Worm (Caenorhabditis elegans): Measurements from ENCODE around the gene T16G1.9.

Gene T16G1.9

DNA sequence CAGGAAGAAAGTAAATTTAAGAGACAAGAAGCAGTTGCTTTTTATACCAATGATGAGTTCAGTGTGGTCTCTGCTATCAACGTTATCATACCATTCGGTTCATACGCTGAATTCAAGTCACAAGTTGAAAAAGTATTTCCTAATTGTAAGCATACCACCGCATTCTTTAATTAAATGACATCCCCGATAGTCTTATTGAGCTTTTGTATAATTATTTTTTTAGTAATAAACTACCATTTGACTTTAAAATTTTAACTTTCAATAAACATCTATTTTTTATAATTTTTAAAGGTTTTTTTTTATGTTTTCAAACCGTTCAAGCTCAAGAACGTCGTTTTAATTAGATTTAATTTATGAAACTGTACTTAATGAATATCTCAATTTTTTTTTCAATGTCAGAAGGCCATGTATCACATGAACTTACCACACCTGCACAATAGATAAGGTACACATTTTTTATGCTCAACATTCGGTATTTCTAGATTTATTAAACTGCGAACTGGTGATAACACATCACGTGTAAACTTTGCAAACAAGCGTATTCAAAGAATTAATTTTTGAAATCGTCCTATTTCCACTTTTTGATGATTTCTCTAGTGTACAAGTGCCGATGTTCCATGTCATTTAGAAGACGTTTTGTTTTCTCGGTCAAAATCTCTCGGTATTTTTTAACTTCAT, 8.7 kb downstream of the T16G1.9 start, which contains the start of gene T16G1.4:
Gene T16G1.4 (minus strand): TSS at position 51 of the 678 bp plus-strand sequence.
- TF ChIP-seq hmg-4 (GFP tag; optimal IDR thresholded peaks at IDR 0.05) (no peak), tbx-11 (GFP tag; IDR thresholded peaks at IDR 0.05) (no peak), F13C5.2 (tag; optimal IDR thresholded peaks at IDR 0.05) (no peak), flt-1 (GFP tag; IDR thresholded peaks at IDR 0.05) (no peak), ama-1 (optimal IDR thresholded peaks at IDR 0.05) (no peak), ceh-13 (GFP tag; optimal IDR thresholded peaks at IDR 0.05) (no peak), sea-1 (GFP tag; conservative IDR thresholded peaks at IDR 0.05) (no peak), tbx-37 (GFP tag; conservative IDR thresholded peaks at IDR 0.05) (no peak), ets-7 (tag; optimal IDR thresholded peaks at IDR 0.05) (no peak), ceh-36 (tag; optimal IDR thresholded peaks at IDR 0.05) (no peak), hnd-1 (tag; optimal IDR thresholded peaks at IDR 0.05) (no peak), scrt-1 (GFP tag; IDR thresholded peaks at IDR 0.05) (no peak), hmbx-1 (tag; optimal IDR thresholded peaks at IDR 0.05) (no peak), aly-1 (tag; optimal IDR thresholded peaks at IDR 0.05) (no peak), pes-1 (GFP tag; IDR thresholded peaks at IDR 0.05) (no peak), tra-4 (tag; optimal IDR thresholded peaks at IDR 0.05) (no peak), B0310.2 (tag; optimal IDR thresholded peaks at IDR 0.05) (no peak)

DNA sequence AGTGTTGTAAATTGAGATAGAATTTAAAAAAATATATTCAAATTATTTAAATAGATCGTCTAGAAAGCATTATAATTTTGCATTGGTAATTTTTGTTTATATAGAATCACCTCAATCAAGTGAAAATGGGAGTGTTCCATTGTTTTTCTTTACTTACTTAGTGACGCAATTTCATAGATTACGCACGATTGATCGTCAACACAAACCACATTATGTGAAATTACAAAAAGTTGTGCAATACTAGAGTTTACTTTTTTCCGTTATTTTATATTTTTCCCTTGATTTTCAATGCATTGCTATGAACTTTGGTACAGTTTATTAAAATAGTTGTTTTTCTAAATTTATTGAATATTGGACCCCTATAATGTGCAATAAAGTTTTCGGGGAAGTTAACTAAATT, 11.2 kb downstream of the T16G1.9 start, which contains the start of gene T16G1.5:
Gene T16G1.5 (minus strand): TSS at position 119 of the 400 bp plus-strand sequence.
- TF ChIP-seq scrt-1 (GFP tag; IDR thresholded peaks at IDR 0.05) (no peak), pes-1 (GFP tag; IDR thresholded peaks at IDR 0.05) (no peak), hmg-4 (GFP tag; optimal IDR thresholded peaks at IDR 0.05) (no peak), hnd-1 (tag; optimal IDR thresholded peaks at IDR 0.05) (no peak), flt-1 (GFP tag; IDR thresholded peaks at IDR 0.05) (no peak), hmbx-1 (tag; optimal IDR thresholded peaks at IDR 0.05) (no peak), ceh-36 (tag; optimal IDR thresholded peaks at IDR 0.05) (no peak), F13C5.2 (tag; optimal IDR thresholded peaks at IDR 0.05) (no peak)

DNA sequence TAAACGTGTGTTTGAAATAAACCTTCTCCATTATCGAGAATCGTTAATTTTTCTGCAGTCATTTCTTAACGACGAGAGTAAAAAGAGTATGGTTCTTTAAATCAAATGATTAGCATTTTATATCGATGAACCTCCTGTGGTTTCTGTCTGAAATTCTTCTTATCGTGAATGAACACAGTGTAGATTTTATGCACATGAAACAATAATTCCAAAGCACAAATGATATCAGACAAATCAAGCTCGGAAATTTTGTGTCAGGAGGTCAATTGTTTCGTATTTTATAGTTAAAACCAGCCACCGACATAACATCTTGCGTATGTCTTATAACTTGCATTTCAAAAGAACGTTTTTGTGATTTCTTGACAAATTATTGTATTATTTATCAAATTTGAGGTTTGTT, 13.6 kb downstream of the T16G1.9 start, which contains the start of gene T16G1.6:
Gene T16G1.6 (minus strand): TSS at position 77 of the 400 bp plus-strand sequence.
- no peak for TF ChIP-seq pes-1 (GFP tag; IDR thresholded peaks at IDR 0.05)
- TF ChIP-seq ceh-13 (GFP tag; optimal IDR thresholded peaks at IDR 0.05): no peak
- no peak for TF ChIP-seq ceh-36 (tag; optimal IDR thresholded peaks at IDR 0.05)
- no peak for TF ChIP-seq scrt-1 (GFP tag; IDR thresholded peaks at IDR 0.05)
- TF ChIP-seq hmbx-1 (tag; optimal IDR thresholded peaks at IDR 0.05): no peak
- no peak for TF ChIP-seq ets-7 (tag; optimal IDR thresholded peaks at IDR 0.05)
- TF ChIP-seq tra-4 (tag; optimal IDR thresholded peaks at IDR 0.05): no peak
- TF ChIP-seq tbx-11 (GFP tag; IDR thresholded peaks at IDR 0.05): no peak
- TF ChIP-seq hmg-4 (GFP tag; optimal IDR thresholded peaks at IDR 0.05): no peak
- no peak for TF ChIP-seq ama-1 (optimal IDR thresholded peaks at IDR 0.05)
- TF ChIP-seq flt-1 (GFP tag; IDR thresholded peaks at IDR 0.05): no peak
- TF ChIP-seq aly-1 (tag; optimal IDR thresholded peaks at IDR 0.05): no peak
- no peak for TF ChIP-seq hnd-1 (tag; optimal IDR thresholded peaks at IDR 0.05)
- TF ChIP-seq sea-1 (GFP tag; conservative IDR thresholded peaks at IDR 0.05): no peak
- no peak for TF ChIP-seq F13C5.2 (tag; optimal IDR thresholded peaks at IDR 0.05)
- no peak for TF ChIP-seq B0310.2 (tag; optimal IDR thresholded peaks at IDR 0.05)
- no peak for TF ChIP-seq tbx-37 (GFP tag; conservative IDR thresholded peaks at IDR 0.05)

DNA sequence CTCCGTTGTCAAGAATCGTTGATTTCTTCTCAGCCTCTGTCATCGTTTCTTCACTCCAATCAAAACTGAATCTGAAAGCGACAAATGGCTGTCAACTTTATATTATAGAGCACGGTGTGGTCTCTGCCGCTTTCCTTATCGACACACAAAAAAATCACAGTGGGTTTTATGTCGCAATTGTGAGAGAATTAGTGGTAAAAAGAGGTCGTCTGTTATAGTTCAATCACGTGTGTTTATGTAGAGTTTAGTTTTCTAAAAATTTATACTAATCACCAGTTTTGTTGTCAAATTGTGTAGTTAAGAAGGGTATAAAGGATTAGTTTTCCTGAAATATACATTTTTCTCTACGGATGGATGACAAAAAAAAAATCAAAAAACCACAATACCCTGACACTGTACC, 15.7 kb downstream of the T16G1.9 start, which contains the start of gene T16G1.7:
Gene T16G1.7 (minus strand): TSS at position 137 of the 400 bp plus-strand sequence.
- TF ChIP-seq hmg-4 (GFP tag; optimal IDR thresholded peaks at IDR 0.05) (no peak), hnd-1 (tag; optimal IDR thresholded peaks at IDR 0.05) (no peak), tbx-11 (GFP tag; IDR thresholded peaks at IDR 0.05) (no peak), pes-1 (GFP tag; IDR thresholded peaks at IDR 0.05) (no peak), tra-4 (tag; optimal IDR thresholded peaks at IDR 0.05) (no peak), sea-1 (GFP tag; conservative IDR thresholded peaks at IDR 0.05) (no peak), B0310.2 (tag; optimal IDR thresholded peaks at IDR 0.05) (no peak), ceh-13 (GFP tag; optimal IDR thresholded peaks at IDR 0.05) (no peak), hmbx-1 (tag; optimal IDR thresholded peaks at IDR 0.05) (no peak), ets-7 (tag; optimal IDR thresholded peaks at IDR 0.05) (no peak), ceh-36 (tag; optimal IDR thresholded peaks at IDR 0.05) (no peak), aly-1 (tag; optimal IDR thresholded peaks at IDR 0.05) (no peak), flt-1 (GFP tag; IDR thresholded peaks at IDR 0.05) (no peak), ama-1 (optimal IDR thresholded peaks at IDR 0.05) (no peak), tbx-37 (GFP tag; conservative IDR thresholded peaks at IDR 0.05) (no peak), F13C5.2 (tag; optimal IDR thresholded peaks at IDR 0.05) (no peak), scrt-1 (GFP tag; IDR thresholded peaks at IDR 0.05) (no peak)

DNA sequence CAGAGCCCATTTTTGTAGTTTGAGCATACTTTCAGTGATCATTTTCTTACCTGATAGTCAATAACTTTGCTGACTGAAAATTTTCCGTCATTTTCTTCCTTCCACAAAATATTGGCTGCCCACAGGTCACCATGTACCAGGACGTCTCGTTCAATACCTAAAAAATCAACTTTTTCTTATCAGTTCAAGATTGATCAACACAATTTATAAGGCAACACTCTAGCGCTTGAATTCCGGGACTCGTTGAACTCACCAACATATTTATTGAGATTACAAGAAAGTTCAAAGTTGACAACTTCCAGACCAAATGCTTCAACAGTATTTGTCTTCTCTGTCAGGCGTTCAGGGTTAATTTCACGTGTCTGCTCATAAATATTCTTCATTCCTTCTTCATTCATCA, 17.0 kb downstream of the T16G1.9 start:
- TF ChIP-seq tra-4 (tag; optimal IDR thresholded peaks at IDR 0.05): no peak
- no peak for TF ChIP-seq aly-1 (tag; optimal IDR thresholded peaks at IDR 0.05)
- no peak for TF ChIP-seq scrt-1 (GFP tag; IDR thresholded peaks at IDR 0.05)
- no peak for TF ChIP-seq tbx-37 (GFP tag; conservative IDR thresholded peaks at IDR 0.05)
- TF ChIP-seq hnd-1 (tag; optimal IDR thresholded peaks at IDR 0.05): no peak
- no peak for TF ChIP-seq tbx-11 (GFP tag; IDR thresholded peaks at IDR 0.05)
- no peak for TF ChIP-seq hmbx-1 (tag; optimal IDR thresholded peaks at IDR 0.05)
- no peak for TF ChIP-seq F13C5.2 (tag; optimal IDR thresholded peaks at IDR 0.05)
- no peak for TF ChIP-seq hmg-4 (GFP tag; optimal IDR thresholded peaks at IDR 0.05)
- no peak for TF ChIP-seq ama-1 (optimal IDR thresholded peaks at IDR 0.05)
- TF ChIP-seq ceh-36 (tag; optimal IDR thresholded peaks at IDR 0.05): no peak
- no peak for TF ChIP-seq flt-1 (GFP tag; IDR thresholded peaks at IDR 0.05)
- TF ChIP-seq ets-7 (tag; optimal IDR thresholded peaks at IDR 0.05): no peak

ce11 chrV:12928929-12929532, 21.6 kb downstream of the T16G1.9 start, which contains the start of gene T16G1.2:
TSS of gene T16G1.2 (plus strand) at chrV:12929482.
- TF ChIP-seq flt-1 (GFP tag; IDR thresholded peaks at IDR 0.05) (no peak), ets-7 (tag; optimal IDR thresholded peaks at IDR 0.05) (no peak), B0310.2 (tag; optimal IDR thresholded peaks at IDR 0.05) (no peak), tra-4 (tag; optimal IDR thresholded peaks at IDR 0.05) (no peak), scrt-1 (GFP tag; IDR thresholded peaks at IDR 0.05) (no peak), hmg-4 (GFP tag; optimal IDR thresholded peaks at IDR 0.05) (no peak), hnd-1 (tag; optimal IDR thresholded peaks at IDR 0.05) (no peak)
